Worm (Caenorhabditis elegans): ENCODE results near the gene K01A12.3.

K01A12.3 gene

DNA sequence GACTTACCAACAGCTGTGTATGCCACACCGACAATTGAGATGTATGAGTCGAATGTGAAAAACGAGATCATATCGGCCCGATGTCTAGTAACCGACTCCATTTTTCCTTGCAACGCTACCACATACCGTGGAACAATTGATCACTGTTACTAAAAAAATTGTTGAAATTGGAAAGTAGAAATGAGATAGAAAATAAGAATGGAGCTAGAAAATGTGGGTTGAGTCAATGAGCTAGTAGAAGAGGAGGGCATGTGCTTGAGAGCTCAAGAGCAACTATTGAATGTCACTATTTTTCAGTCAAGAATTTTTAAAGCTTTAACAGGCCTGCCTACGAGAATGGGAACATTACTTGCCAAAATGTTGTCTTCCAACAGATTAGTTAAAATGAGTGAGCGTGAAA is at the start of gene K01A12.3:
Gene K01A12.3 (minus strand): TSS at position 101 of the 400 bp plus-strand sequence.
- TF ChIP-seq D2030.7 (GFP tag; IDR thresholded peaks at IDR 0.05) (no peak), T26A5.8 (tag; optimal IDR thresholded peaks at IDR 0.05) (no peak), F33H1.4 (GFP tag; IDR thresholded peaks at IDR 0.05) (no peak), egl-18 (GFP tag; IDR thresholded peaks at IDR 0.05) (no peak), F39B2.1 (GFP tag; IDR thresholded peaks at IDR 0.05) (no peak), nfya-2 (GFP tag; IDR thresholded peaks at IDR 0.05) (no peak), rec-8 (tag; optimal IDR thresholded peaks at IDR 0.05) (no peak), B0019.2 (GFP tag; conservative IDR thresholded peaks at IDR 0.05) (no peak)

DNA sequence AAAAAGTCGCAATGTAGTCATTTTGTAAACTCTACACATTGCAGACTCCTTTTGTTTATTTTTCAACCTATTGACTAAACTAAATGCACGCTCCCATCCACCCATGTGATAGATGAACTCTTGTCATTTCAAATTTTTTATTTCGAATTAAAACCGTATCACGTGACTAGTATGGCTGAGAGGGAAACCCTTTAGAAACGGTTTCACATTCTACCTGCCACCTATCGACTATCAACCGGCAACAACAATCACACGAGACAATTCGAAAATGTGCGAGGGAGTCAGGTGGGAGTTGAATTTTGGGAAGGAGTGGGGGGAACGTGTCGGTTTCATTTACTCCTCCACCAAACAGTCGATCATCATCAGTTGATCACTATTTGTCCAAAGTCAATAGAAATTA is 49.5 kb upstream of the K01A12.3 start:
- no peak for TF ChIP-seq ztf-6 (GFP tag; IDR thresholded peaks at IDR 0.05)
- peak; percentile 73 for TF ChIP-seq pha-4 (tag; optimal IDR thresholded peaks at IDR 0.05)
- TF ChIP-seq F23B12.7 (tag; optimal IDR thresholded peaks at IDR 0.05; ENCODE audit: insufficient read depth): peak; percentile 18
- peak in 1 of 2 experiments; percentile 5 for TF ChIP-seq let-607 (tag; optimal IDR thresholded peaks at IDR 0.05)
- TF ChIP-seq nhr-90 (tag; optimal IDR thresholded peaks at IDR 0.05): peak; percentile 24
- peak; percentile 72 for TF ChIP-seq ztf-26 (tag; optimal IDR thresholded peaks at IDR 0.05)
- peak; percentile 54; the same call in 1 of the 2 replicates for TF ChIP-seq lin-26 (GFP tag; IDR thresholded peaks at IDR 0.05)
- no peak for TF ChIP-seq hmg-1.2 (GFP tag; IDR thresholded peaks at IDR 0.05)
- TF ChIP-seq ZK185.1 (tag; optimal IDR thresholded peaks at IDR 0.05; ENCODE audit: poor library complexity, severe bottlenecking): no peak
- no peak for TF ChIP-seq T07F8.4 (tag; optimal IDR thresholded peaks at IDR 0.05)
- no peak for TF ChIP-seq Y67H2A.10 (GFP tag; conservative IDR thresholded peaks at IDR 0.05)
- no peak for TF ChIP-seq bed-1 (GFP tag; IDR thresholded peaks at IDR 0.05)
- TF ChIP-seq chd-7 (tag; optimal IDR thresholded peaks at IDR 0.05): peak; percentile 14
- TF ChIP-seq attf-5 (GFP tag; optimal IDR thresholded peaks at IDR 0.05): peak; percentile 70
- TF ChIP-seq egrh-3 (GFP tag; IDR thresholded peaks at IDR 0.05): no peak
- no peak for TF ChIP-seq hsf-1 (GFP tag; IDR thresholded peaks at IDR 0.05)
- TF ChIP-seq mel-28 (tag; optimal IDR thresholded peaks at IDR 0.05; ENCODE audit: borderline replicate concordance): no peak
- TF ChIP-seq tbp1 (GFP tag; optimal IDR thresholded peaks at IDR 0.05): peak; percentile 29
- 0 out of 2 replicates have a peak, but pooled peaks have one; percentile 20 for TF ChIP-seq cebp-1 (GFP tag; IDR thresholded peaks at IDR 0.05)
- peak; percentile 82 for TF ChIP-seq cebp-1 (tag; optimal IDR thresholded peaks at IDR 0.05)
- 0 out of 2 replicates have a peak, but pooled peaks have one; percentile 45 for TF ChIP-seq egl-44 (GFP tag; IDR thresholded peaks at IDR 0.05)
- peak; percentile 34; the same call in 1 of the 2 replicates for TF ChIP-seq B0336.3 (GFP tag; IDR thresholded peaks at IDR 0.05)
- no peak for TF ChIP-seq ztf-28 (GFP tag; IDR thresholded peaks at IDR 0.05)
- TF ChIP-seq tbx-9 (tag; optimal IDR thresholded peaks at IDR 0.05; ENCODE audit: borderline replicate concordance): no peak
- no peak for TF ChIP-seq sptf-2 (GFP tag; optimal IDR thresholded peaks at IDR 0.05)
- peak; percentile 87 for TF ChIP-seq nhr-80 (tag; optimal IDR thresholded peaks at IDR 0.05)
- no peak for TF ChIP-seq Y56A3A.18 (GFP tag; IDR thresholded peaks at IDR 0.05)
- no peak for TF ChIP-seq ztf-18 (tag; optimal IDR thresholded peaks at IDR 0.05)
- TF ChIP-seq atf-7 (tag; optimal IDR thresholded peaks at IDR 0.05): peak; percentile 31
- TF ChIP-seq unc-62 (GFP tag; optimal IDR thresholded peaks at IDR 0.05): peak; percentile 70
- peak; percentile 65 for TF ChIP-seq lin-40 (tag; optimal IDR thresholded peaks at IDR 0.05)
- no peak for TF ChIP-seq dpl-1 (GFP tag; optimal IDR thresholded peaks at IDR 0.05)
- no peak for TF ChIP-seq hlh-12 (tag; optimal IDR thresholded peaks at IDR 0.05)
- TF ChIP-seq somi-1 (GFP tag; optimal IDR thresholded peaks at IDR 0.05): peak; percentile 76
- TF ChIP-seq efl-1 (GFP tag; optimal IDR thresholded peaks at IDR 0.05): no peak
- TF ChIP-seq mes-4 (tag; optimal IDR thresholded peaks at IDR 0.05): no peak

All from whole organism, young adult.